Worm (Caenorhabditis elegans): ENCODE measurements around the gene gst-4.

- no peak for TF ChIP-seq flt-1 (GFP tag; IDR thresholded peaks at IDR 0.05)
- TF ChIP-seq cog-1 (tag; optimal IDR thresholded peaks at IDR 0.05) = no peak
- TF ChIP-seq tab-1 (GFP tag; IDR thresholded peaks at IDR 0.05) = no peak
Observed at ce11 chrIV:10110417-10110816, 31.6 kb upstream of the gst-4 start, which contains the start of gene egl-38.

Measured in whole organism, midembryonic.